Worm (Caenorhabditis elegans): ENCODE data around the gene erh-1.

ce11 chrV:10532725-10533124 is 46.2 kb downstream of the erh-1 start, which contains the start of gene txt-10:
- TF ChIP-seq nhr-237 (tag; optimal IDR thresholded peaks at IDR 0.05): no peak
- TF ChIP-seq pha-4 (tag; optimal IDR thresholded peaks at IDR 0.05): no peak
- TF ChIP-seq ztf-11 (tag; optimal IDR thresholded peaks at IDR 0.05): no peak
- TF ChIP-seq tbx-8 (GFP tag; optimal IDR thresholded peaks at IDR 0.05): no peak
- TF ChIP-seq snpc-4 (tag; optimal IDR thresholded peaks at IDR 0.05): no peak
- no peak for TF ChIP-seq unc-62 (GFP tag; optimal IDR thresholded peaks at IDR 0.05)
- no peak for TF ChIP-seq flh-1 (GFP tag; optimal IDR thresholded peaks at IDR 0.05)
- TF ChIP-seq lsy-2 (tag; optimal IDR thresholded peaks at IDR 0.05): no peak
- no peak for TF ChIP-seq lin-13 (tag; optimal IDR thresholded peaks at IDR 0.05)
- TF ChIP-seq ces-1 (GFP tag; optimal IDR thresholded peaks at IDR 0.05): no peak
- TF ChIP-seq elt-3 (tag; optimal IDR thresholded peaks at IDR 0.05): no peak
- no peak for TF ChIP-seq blmp-1 (tag; optimal IDR thresholded peaks at IDR 0.05)
